Worm (Caenorhabditis elegans) whole organism, early embryonic: ENCODE data around the gene cri-2.

Experiments
- B0310.2 ChIP-seq: sonication (generic microtip); optimal IDR thresholded peaks from 2 replicates; lab custom pipeline; 2016; ENCODE audit warnings: mild to moderate bottlenecking, missing genetic modification characterization, missing compliant biosample characterization
- F13C5.2 ChIP-seq: sonication (generic microtip); optimal IDR thresholded peaks from 2 replicates; lab custom pipeline; 2017; ENCODE audit warnings: mild to moderate bottlenecking, missing genetic modification characterization, inconsistent platforms, missing compliant biosample characterization
- aly-1 ChIP-seq: sonication (generic microtip); optimal IDR thresholded peaks from 2 replicates; lab custom pipeline; 2016; ENCODE audit warnings: missing genetic modification characterization, missing compliant biosample characterization
- ama-1 ChIP-seq: fragments of 150-350 bp; optimal IDR thresholded peaks from 2 replicates; lab custom pipeline; 2014
- ceh-13 ChIP-seq: fragments of 200-800 bp; sonication (Bioruptor generic); optimal IDR thresholded peaks from 2 replicates; lab custom pipeline; 2018; ENCODE audit warnings: mild to moderate bottlenecking, missing genetic modification characterization, missing compliant biosample characterization
- ceh-36 ChIP-seq: sonication (generic microtip); optimal IDR thresholded peaks from 2 replicates; lab custom pipeline; 2016; ENCODE audit warnings: missing genetic modification characterization, inconsistent platforms, missing compliant biosample characterization
- ets-7 ChIP-seq: sonication (generic microtip); optimal IDR thresholded peaks from 2 replicates; lab custom pipeline; 2016; ENCODE audit warnings: missing genotype, missing genetic modification characterization, missing compliant biosample characterization
- flt-1 ChIP-seq: fragments of 200-800 bp; sonication (Bioruptor generic); IDR thresholded peaks from 2 replicates; pipeline ENCODE4 v1.3.6; 2022; ENCODE audit warnings: missing genetic modification characterization, missing compliant biosample characterization
- hmbx-1 ChIP-seq: sonication (generic microtip); optimal IDR thresholded peaks from 2 replicates; lab custom pipeline; 2016; ENCODE audit warnings: mild to moderate bottlenecking, missing genetic modification characterization, missing compliant biosample characterization
- hmg-4 ChIP-seq: fragments of 200-800 bp; sonication (Bioruptor generic); optimal IDR thresholded peaks from 2 replicates; lab custom pipeline; 2018; ENCODE audit warnings: mild to moderate bottlenecking, missing genetic modification characterization, missing compliant biosample characterization
- hnd-1 ChIP-seq: sonication (generic microtip); optimal IDR thresholded peaks from 2 replicates; lab custom pipeline; 2016; ENCODE audit warnings: missing genetic modification characterization, missing compliant biosample characterization
- pes-1 ChIP-seq: fragments of 200-800 bp; sonication (Bioruptor generic); IDR thresholded peaks from 2 replicates; pipeline ENCODE4 v1.3.6; 2022; ENCODE audit warnings: missing genetic modification reagents, missing genetic modification characterization, missing compliant biosample characterization
- scrt-1 ChIP-seq: fragments of 200-800 bp; sonication (Bioruptor generic); IDR thresholded peaks from 2 replicates; pipeline ENCODE4 v1.3.6; 2022; ENCODE audit warnings: missing genetic modification characterization, missing compliant biosample characterization
- sea-1 ChIP-seq: fragments of 200-800 bp; sonication (Bioruptor generic); conservative IDR thresholded peaks from 2 replicates; pipeline ENCODE4 v1.3.6; 2022; ENCODE audit warnings: missing genetic modification characterization, missing compliant biosample characterization
- tbx-11 ChIP-seq: fragments of 200-800 bp; sonication (Bioruptor generic); IDR thresholded peaks from 2 replicates; pipeline ENCODE4 v1.3.6; 2022; ENCODE audit warnings: missing genetic modification characterization, missing compliant biosample characterization
- tbx-37 ChIP-seq: fragments of 200-800 bp; sonication (Bioruptor generic); conservative IDR thresholded peaks from 2 replicates; pipeline ENCODE4 v1.3.6; 2022; ENCODE audit warnings: missing genetic modification reagents, missing genetic modification characterization, missing compliant biosample characterization
- tra-4 ChIP-seq: sonication (generic microtip); optimal IDR thresholded peaks from 2 replicates; lab custom pipeline; 2017; ENCODE audit warnings: missing genetic modification characterization, missing compliant biosample characterization

The cri-2 gene

ce11 chrV:8250208-8250607 is 48.6 kb downstream of the cri-2 start, which contains the start of gene C16D9.6:
Gene C16D9.6, minus strand, starts transcription at chrV:8250308.
- no peak for TF ChIP-seq F13C5.2 (tag; lab: Kevin White, UChicago)
- no peak for TF ChIP-seq aly-1
- TF ChIP-seq hmg-4, result no peak
- TF ChIP-seq pes-1, result no peak
- no peak for TF ChIP-seq ceh-13 (GFP tag; lab: Kevin White, UChicago)
- no peak for TF ChIP-seq hnd-1 (tag; lab: Kevin White, UChicago)
- TF ChIP-seq hmbx-1 (tag; lab: Kevin White, UChicago), result no peak
- no peak for TF ChIP-seq sea-1
- TF ChIP-seq scrt-1 (GFP tag; lab: Robert Waterston, UW), result no peak
- TF ChIP-seq ceh-36 (tag; lab: Kevin White, UChicago), result no peak
- no peak for TF ChIP-seq tbx-37
- TF ChIP-seq B0310.2, result no peak
- no peak for TF ChIP-seq tra-4 (tag; lab: Kevin White, UChicago)

- no peak for TF ChIP-seq sea-1
- no peak for TF ChIP-seq flt-1 (GFP tag; lab: Robert Waterston, UW)
- no peak for TF ChIP-seq B0310.2
- TF ChIP-seq hnd-1 (tag; lab: Kevin White, UChicago), result no peak
- TF ChIP-seq tbx-11 (GFP tag; lab: Robert Waterston, UW), result no peak
- TF ChIP-seq hmbx-1 (tag; lab: Kevin White, UChicago), result no peak
- no peak for TF ChIP-seq ama-1
- TF ChIP-seq aly-1, result no peak
- no peak for TF ChIP-seq tbx-37
- no peak for TF ChIP-seq F13C5.2 (tag; lab: Kevin White, UChicago)
- no peak for TF ChIP-seq pes-1
- TF ChIP-seq ceh-36 (tag; lab: Kevin White, UChicago), result no peak
- TF ChIP-seq hmg-4, result no peak
- no peak for TF ChIP-seq ets-7 (tag; lab: Kevin White, UChicago)
- TF ChIP-seq ceh-13 (GFP tag; lab: Kevin White, UChicago), result no peak
- no peak for TF ChIP-seq scrt-1 (GFP tag; lab: Robert Waterston, UW)
- TF ChIP-seq tra-4 (tag; lab: Kevin White, UChicago), result no peak
Observed at ce11 chrV:8251075-8251474, 49.5 kb downstream of the cri-2 start.
